Fruit fly (Drosophila melanogaster): Measurements from ENCODE around the gene mRpL2.

mRpL2 gene

DNA sequence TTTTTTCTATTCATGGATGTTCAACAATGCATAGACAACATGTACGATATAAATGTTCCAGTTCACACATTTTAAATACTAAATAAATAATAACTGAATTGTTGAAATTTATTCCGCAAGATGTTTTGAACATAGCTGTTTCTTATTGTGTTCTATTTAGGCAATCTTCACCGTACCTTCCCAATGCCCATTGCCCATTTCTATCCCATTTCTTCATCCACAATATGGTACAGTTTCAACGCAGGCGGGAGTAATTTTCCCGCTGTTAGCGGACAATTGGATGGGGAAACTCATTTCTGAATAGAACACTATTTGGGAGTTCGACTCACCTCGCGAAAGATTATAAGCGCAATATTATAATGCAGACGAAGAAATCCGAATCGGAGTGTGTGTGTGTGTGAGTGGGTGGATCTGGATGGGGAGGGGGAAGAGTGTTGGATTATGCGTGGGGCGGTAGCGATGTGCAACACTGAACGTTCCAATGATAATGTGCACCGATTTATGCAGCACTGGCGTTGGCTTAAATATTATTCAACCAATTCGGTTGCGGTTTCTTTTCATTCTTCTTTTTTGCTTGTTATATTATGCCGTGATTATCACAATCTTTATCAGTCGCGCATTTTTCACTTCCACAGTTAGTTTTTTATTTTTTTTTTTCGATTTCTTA, 28.6 kb upstream of the mRpL2 start (continued):
- 0 out of 2 replicates have a peak, but pooled peaks have one; percentile 24 for TF ChIP-seq CG4404 (GFP tag; IDR thresholded peaks at IDR 0.05)
- no peak for TF ChIP-seq NK7.1 (GFP tag; optimal IDR thresholded peaks at IDR 0.05)
- no peak for TF ChIP-seq CG18011 (GFP tag; optimal IDR thresholded peaks at IDR 0.05)
- no peak for TF ChIP-seq CG15269 (tag; optimal IDR thresholded peaks at IDR 0.05)
- peak; percentile 31 for TF ChIP-seq CG17829 (tag; optimal IDR thresholded peaks at IDR 0.05)
- TF ChIP-seq CG2875 (GFP tag; optimal IDR thresholded peaks at IDR 0.05) = no peak
- peak; percentile 19 for TF ChIP-seq CG15601 (tag; optimal IDR thresholded peaks at IDR 0.05)
- TF ChIP-seq NFAT (GFP tag; IDR thresholded peaks at IDR 0.05) = no peak; the same call in 1 of the 2 replicates
- no peak for TF ChIP-seq fd3F (GFP tag; optimal IDR thresholded peaks at IDR 0.05)
- TF ChIP-seq Hmr (GFP tag; optimal IDR thresholded peaks at IDR 0.05) = peak; percentile 59
- peak; percentile 44 for TF ChIP-seq ind (GFP tag; optimal IDR thresholded peaks at IDR 0.05)
- no peak for TF ChIP-seq CG10565 (GFP tag; optimal IDR thresholded peaks at IDR 0.05)
- 0 out of 2 replicates have a peak, but pooled peaks have one; percentile 40 for TF ChIP-seq klu (GFP tag; IDR thresholded peaks at IDR 0.05)
- no peak for TF ChIP-seq CG12744 (GFP tag; optimal IDR thresholded peaks at IDR 0.05)
- peak; percentile 34 for TF ChIP-seq sd (tag; optimal IDR thresholded peaks at IDR 0.05)
- TF ChIP-seq row (GFP tag; IDR thresholded peaks at IDR 0.05) = no peak; the same call in 1 of the 3 replicates
- no peak for TF ChIP-seq CG8388 (GFP tag; optimal IDR thresholded peaks at IDR 0.05)
- TF ChIP-seq CG14050 (GFP tag; IDR thresholded peaks at IDR 0.05) = no peak
- TF ChIP-seq CG12219 (GFP tag; optimal IDR thresholded peaks at IDR 0.05) = no peak
- no peak for TF ChIP-seq Hr3 (GFP tag; optimal IDR thresholded peaks at IDR 0.05)
- TF ChIP-seq oc (tag; optimal IDR thresholded peaks at IDR 0.05) = peak; percentile 62
- TF ChIP-seq mld (GFP tag; IDR thresholded peaks at IDR 0.05; ENCODE audit: partially characterized antibody) = no peak
- TF ChIP-seq pb (GFP tag; optimal IDR thresholded peaks at IDR 0.05) = peak; percentile 20
- TF ChIP-seq repo (GFP tag; optimal IDR thresholded peaks at IDR 0.05) = peak; percentile 56
- TF ChIP-seq NfI (GFP tag; optimal IDR thresholded peaks at IDR 0.05) = peak; percentile 62
- no peak for TF ChIP-seq pfk (GFP tag; optimal IDR thresholded peaks at IDR 0.05)
- TF ChIP-seq Jarid2 (GFP tag; optimal IDR thresholded peaks at IDR 0.05) = no peak
- TF ChIP-seq aop (GFP tag; IDR thresholded peaks at IDR 0.05) = no peak
- peak; percentile 43 for TF ChIP-seq CG10462 (GFP tag; optimal IDR thresholded peaks at IDR 0.05)
- peak; percentile 53 for TF ChIP-seq CG30403 (GFP tag; optimal IDR thresholded peaks at IDR 0.05)
- no peak for TF ChIP-seq TFAM (GFP tag; optimal IDR thresholded peaks at IDR 0.05)
- no peak for TF ChIP-seq Dll (GFP tag; IDR thresholded peaks at IDR 0.05; ENCODE audit: partially characterized antibody)
- TF ChIP-seq PHDP (tag; optimal IDR thresholded peaks at IDR 0.05) = no peak
- peak; percentile 51 for TF ChIP-seq Xbp1 (GFP tag; optimal IDR thresholded peaks at IDR 0.05)
- peak; percentile 47 for TF ChIP-seq CG9727 (GFP tag; optimal IDR thresholded peaks at IDR 0.05)
- TF ChIP-seq Lhr (GFP tag; optimal IDR thresholded peaks at IDR 0.05) = no peak
- no peak for TF ChIP-seq D19A (tag; optimal IDR thresholded peaks at IDR 0.05)
- no peak for TF ChIP-seq gcm (GFP tag; optimal IDR thresholded peaks at IDR 0.05)
- no peak for TF ChIP-seq salm (tag; optimal IDR thresholded peaks at IDR 0.05)
- peak; percentile 45 for TF ChIP-seq CG18262 (tag; optimal IDR thresholded peaks at IDR 0.05)
- TF ChIP-seq Hr78 (GFP tag; optimal IDR thresholded peaks at IDR 0.05) = no peak
- peak; percentile 4 for TF ChIP-seq CG12236 (GFP tag; optimal IDR thresholded peaks at IDR 0.05)
- peak; percentile 78 for TF ChIP-seq jumu (GFP tag; optimal IDR thresholded peaks at IDR 0.05)
- TF ChIP-seq Tbp (GFP tag; optimal IDR thresholded peaks at IDR 0.05) = no peak
- TF ChIP-seq Adf1 (GFP tag; IDR thresholded peaks at IDR 0.05) = no peak
- no peak for TF ChIP-seq Fer2 (tag; optimal IDR thresholded peaks at IDR 0.05)
- peak; percentile 76 for TF ChIP-seq CG6272 (GFP tag; IDR thresholded peaks at IDR 0.05)
- no peak for TF ChIP-seq slou (GFP tag; optimal IDR thresholded peaks at IDR 0.05)
- TF ChIP-seq dpn (GFP tag; optimal IDR thresholded peaks at IDR 0.05) = peak; percentile 68 to 74

All from whole organism, embryonic.